Fruit fly (Drosophila melanogaster) whole organism, pupa: Measurements from ENCODE around the gene CG42581.

Experiments
- CG12605 ChIP-seq: fragments of 200-800 bp; sonication (Bioruptor generic); IDR thresholded peaks from 2 replicates; pipeline ENCODE4 v1.3.6; 2022; ENCODE audit warnings: missing biosample characterization, missing genetic modification characterization
- CG14655 ChIP-seq: fragments of 200-800 bp; sonication (Bioruptor generic); optimal IDR thresholded peaks from 3 replicates; lab custom pipeline; 2017; ENCODE audit warnings: mild to moderate bottlenecking, missing biosample characterization, missing genetic modification reagents, missing genetic modification characterization
- CG17806 ChIP-seq: fragments of 200-800 bp; sonication (Bioruptor generic); optimal IDR thresholded peaks from 2 replicates; lab custom pipeline; 2018; ENCODE audit warnings: missing biosample characterization, mild to moderate bottlenecking, missing genetic modification characterization, moderate library complexity
- CG32121 ChIP-seq: fragments of 200-800 bp; sonication (Bioruptor generic); IDR thresholded peaks from 2 replicates; pipeline ENCODE4 v1.3.6; 2022; ENCODE audit warnings: missing biosample characterization, missing genetic modification characterization
- CG34367 ChIP-seq: fragments of 200-800 bp; sonication (Bioruptor generic); optimal IDR thresholded peaks from 2 replicates; lab custom pipeline; 2018; ENCODE audit warnings: missing biosample characterization, mild to moderate bottlenecking, missing genetic modification characterization
- CG4496 ChIP-seq: fragments of 200-800 bp; sonication (Bioruptor generic); IDR thresholded peaks from 3 replicates; pipeline ENCODE4 v1.3.6; 2022; ENCODE audit warnings: missing biosample characterization, missing genetic modification characterization
- CG8301 ChIP-seq: fragments of 200-800 bp; sonication (Bioruptor generic); optimal IDR thresholded peaks from 2 replicates; lab custom pipeline; 2018; ENCODE audit warnings: missing biosample characterization, mild to moderate bottlenecking, missing genetic modification characterization
- EcR ChIP-seq: fragments of 200-800 bp; sonication (Bioruptor generic); optimal IDR thresholded peaks from 3 replicates; lab custom pipeline; 2019; ENCODE audit warnings: missing biosample characterization, missing genetic modification characterization, mild to moderate bottlenecking, moderate library complexity, missing genetic modification reagents
- Pif1A ChIP-seq: fragments of 200-800 bp; sonication (Bioruptor generic); optimal IDR thresholded peaks from 3 replicates; lab custom pipeline; 2016; ENCODE audit warnings: missing biosample characterization, missing genetic modification characterization
- Pif1B ChIP-seq: fragments of 200-800 bp; sonication (Bioruptor generic); optimal IDR thresholded peaks from 3 replicates; lab custom pipeline; 2016; ENCODE audit warnings: missing biosample characterization, missing genetic modification characterization
- fd96Ca ChIP-seq: fragments of 200-800 bp; sonication (Bioruptor generic); IDR thresholded peaks from 3 replicates; pipeline ENCODE4 v1.3.6; 2022; ENCODE audit warnings: missing biosample characterization, missing genetic modification characterization
- gl ChIP-seq: fragments of 200-800 bp; sonication (Bioruptor generic); optimal IDR thresholded peaks from 2 replicates; lab custom pipeline; 2018; ENCODE audit warnings: missing biosample characterization, mild to moderate bottlenecking, missing genetic modification characterization
- rn ChIP-seq: fragments of 200-800 bp; sonication (Bioruptor generic); IDR thresholded peaks from 2 replicates; pipeline ENCODE4 v1.3.6; 2022; ENCODE audit warnings: missing biosample characterization, missing genetic modification characterization

Gene CG42581

dm6 chrX:20062576-20062975 lies 33.7 kb downstream of the CG42581 start, which contains the start of gene Dop2R:
Dop2R (minus strand) TSS chrX:20062706.
- no peak for TF ChIP-seq Pif1A (GFP tag; lab: Kevin White, UChicago)
- no peak for TF ChIP-seq CG12605 (GFP tag; lab: Robert Waterston, UW)
- no peak for TF ChIP-seq CG14655
- TF ChIP-seq EcR (GFP tag; lab: Kevin White, UChicago), result no peak
- no peak for TF ChIP-seq CG34367
- TF ChIP-seq Pif1B (GFP tag; lab: Kevin White, UChicago), result no peak
- no peak for TF ChIP-seq CG17806
- no peak for TF ChIP-seq rn (GFP tag; lab: Robert Waterston, UW)
- TF ChIP-seq fd96Ca (GFP tag; lab: Robert Waterston, UW), result no peak
- TF ChIP-seq gl (tag; lab: Kevin White, UChicago), result no peak
- TF ChIP-seq CG8301 (tag; lab: Kevin White, UChicago), result no peak

dm6 chrX:20050994-20051393 lies 45.3 kb downstream of the CG42581 start, which contains the start of gene CG9570:
CG9570 (plus strand) TSS chrX:20051294.
- TF ChIP-seq Pif1A (GFP tag; lab: Kevin White, UChicago) (no peak), CG17806 (no peak), CG8301 (tag; lab: Kevin White, UChicago) (no peak), CG34367 (no peak), rn (GFP tag; lab: Robert Waterston, UW) (no peak), Pif1B (GFP tag; lab: Kevin White, UChicago) (no peak), CG12605 (GFP tag; lab: Robert Waterston, UW) (no peak), gl (tag; lab: Kevin White, UChicago) (no peak), CG4496 (GFP tag; lab: Robert Waterston, UW) (no peak), EcR (GFP tag; lab: Kevin White, UChicago) (no peak), CG32121 (no peak)
